Worm (Caenorhabditis elegans) whole organism, L3 larva: ENCODE results near the gene C18A3.3.

Experiments used
- ZK546.5 ChIP-seq: sonication (generic microtip); optimal IDR thresholded peaks from 2 replicates; lab custom pipeline; 2017; ENCODE audit warnings: missing biosample characterization, missing genetic modification characterization
- aly-2 ChIP-seq: fragments of 150-350 bp; optimal IDR thresholded peaks from 2 replicates; lab custom pipeline; 2014; ENCODE audit warnings: missing biosample characterization, missing genetic modification characterization
- ama-1 ChIP-seq: fragments of 150-350 bp; optimal IDR thresholded peaks from 2 replicates; lab custom pipeline; 2018
- ceh-16 ChIP-seq: sonication (generic microtip); optimal IDR thresholded peaks from 2 replicates; lab custom pipeline; 2017; ENCODE audit warnings: missing biosample characterization, missing genetic modification characterization
- ceh-28 ChIP-seq: fragments of 150-350 bp; optimal IDR thresholded peaks from 2 replicates; lab custom pipeline; 2014; ENCODE audit warnings: missing biosample characterization, missing genetic modification reagents, missing genetic modification characterization
- ceh-9 ChIP-seq: sonication (generic microtip); optimal IDR thresholded peaks from 2 replicates; lab custom pipeline; 2018; ENCODE audit warnings: missing biosample characterization, missing genetic modification characterization
- egl-5 ChIP-seq: fragments of 150-350 bp; optimal IDR thresholded peaks from 2 replicates; lab custom pipeline; 2017; ENCODE audit warnings: missing biosample characterization, missing genetic modification reagents, missing genetic modification characterization, inconsistent platforms
- elt-1 ChIP-seq: fragments of 150-350 bp; optimal IDR thresholded peaks from 2 replicates; lab custom pipeline; 2014; ENCODE audit warnings: missing biosample characterization, missing genetic modification characterization
- elt-2 ChIP-seq: sonication (generic microtip); optimal IDR thresholded peaks from 2 replicates; lab custom pipeline; 2016; ENCODE audit warnings: missing genetic modification reagents, mild to moderate bottlenecking, missing genetic modification characterization, missing compliant biosample characterization
- elt-3 ChIP-seq, 3 experiments: fragments of 150-350 bp in 1 of 3; sonication (generic microtip) in 2 of 3; optimal IDR thresholded peaks; 2 replicates in 2 of 3; 4 replicates in 1 of 3; lab custom pipeline; 2014 to 2017; ENCODE audit warnings: missing biosample characterization in 3 of 3, missing genetic modification characterization in 3 of 3
- eor-1 ChIP-seq, 2 experiments: fragments of 150-350 bp; optimal IDR thresholded peaks; 2 replicates each; lab custom pipeline; 2014 to 2018; ENCODE audit warnings: missing biosample characterization in 2 of 2, missing genetic modification characterization in 2 of 2
- fkh-10 ChIP-seq: sonication (generic microtip); optimal IDR thresholded peaks from 2 replicates; lab custom pipeline; 2017; ENCODE audit warnings: missing biosample characterization, missing genetic modification reagents, missing genetic modification characterization
- fos-1 ChIP-seq: fragments of 150-350 bp; optimal IDR thresholded peaks from 2 replicates; lab custom pipeline; 2014; ENCODE audit warnings: missing biosample characterization, missing genetic modification characterization
- hmg-11 ChIP-seq: sonication (generic microtip); optimal IDR thresholded peaks from 2 replicates; lab custom pipeline; 2016; ENCODE audit warnings: missing genetic modification characterization, missing compliant biosample characterization
- lin-15B ChIP-seq: fragments of 150-350 bp; optimal IDR thresholded peaks from 2 replicates; lab custom pipeline; 2014; ENCODE audit warnings: missing biosample characterization, missing genetic modification characterization
- lin-39 ChIP-seq: fragments of 150-350 bp; optimal IDR thresholded peaks from 2 replicates; lab custom pipeline; 2018; ENCODE audit warnings: missing biosample characterization, missing genetic modification reagents, missing genetic modification characterization
- lsy-12 ChIP-seq: sonication (generic microtip); optimal IDR thresholded peaks from 2 replicates; lab custom pipeline; 2016; ENCODE audit warnings: mild to moderate bottlenecking, missing genetic modification characterization, missing compliant biosample characterization
- mdl-1 ChIP-seq: fragments of 150-350 bp; optimal IDR thresholded peaks from 2 replicates; lab custom pipeline; 2014; ENCODE audit warnings: missing biosample characterization, missing genetic modification characterization
- mml-1 ChIP-seq: fragments of 150-350 bp; sonication (generic microtip); optimal IDR thresholded peaks from 3 replicates; lab custom pipeline; 2014; ENCODE audit warnings: missing biosample characterization, missing genetic modification characterization
- nfya-1 ChIP-seq: sonication (generic microtip); optimal IDR thresholded peaks from 2 replicates; lab custom pipeline; 2017; ENCODE audit warnings: missing genetic modification characterization, mild to moderate bottlenecking, missing compliant biosample characterization, antibody characterized with exemption, moderate library complexity; ENCODE audit not compliant: insufficient read depth
- nhr-12 ChIP-seq: fragments of 150-350 bp; optimal IDR thresholded peaks from 2 replicates; lab custom pipeline; 2014; ENCODE audit warnings: missing biosample characterization, missing genetic modification characterization
- nhr-23 ChIP-seq: fragments of 150-350 bp; optimal IDR thresholded peaks from 2 replicates; lab custom pipeline; 2014; ENCODE audit warnings: missing biosample characterization, missing genetic modification reagents, missing genetic modification characterization
- nhr-25 ChIP-seq: sonication (generic microtip); optimal IDR thresholded peaks from 2 replicates; lab custom pipeline; 2017; ENCODE audit warnings: missing biosample characterization, missing genetic modification characterization
- nhr-28 ChIP-seq: fragments of 150-350 bp; optimal IDR thresholded peaks from 2 replicates; lab custom pipeline; 2014; ENCODE audit warnings: missing biosample characterization, missing genetic modification characterization
- nhr-43 ChIP-seq: sonication (generic microtip); optimal IDR thresholded peaks from 2 replicates; lab custom pipeline; 2016; ENCODE audit warnings: mild to moderate bottlenecking, missing genetic modification characterization, missing compliant biosample characterization; ENCODE audit not compliant: poor library complexity, severe bottlenecking
- nhr-77 ChIP-seq: fragments of 150-350 bp; optimal IDR thresholded peaks from 2 replicates; lab custom pipeline; 2014; ENCODE audit warnings: missing biosample characterization, missing genetic modification characterization
- pha-4 ChIP-seq: fragments of 150-350 bp; optimal IDR thresholded peaks from 2 replicates; lab custom pipeline; 2014; ENCODE audit warnings: missing biosample characterization, missing genetic modification reagents, missing genetic modification characterization
- sea-2 ChIP-seq: fragments of 150-350 bp; sonication (generic microtip); optimal IDR thresholded peaks from 4 replicates; lab custom pipeline; 2014; ENCODE audit warnings: missing biosample characterization, missing genetic modification reagents, missing genetic modification characterization
- skn-1 ChIP-seq: fragments of 150-350 bp; optimal IDR thresholded peaks from 2 replicates; lab custom pipeline; 2014; ENCODE audit warnings: missing biosample characterization, missing genetic modification characterization
- snpc-4 ChIP-seq: fragments of 150-350 bp; optimal IDR thresholded peaks from 2 replicates; lab custom pipeline; 2014; ENCODE audit warnings: missing biosample characterization, missing genetic modification characterization
- tbx-2 ChIP-seq: sonication (generic microtip); optimal IDR thresholded peaks from 2 replicates; lab custom pipeline; 2016; ENCODE audit warnings: mild to moderate bottlenecking, missing genetic modification characterization, missing compliant biosample characterization
- zag-1 ChIP-seq: fragments of 150-350 bp; optimal IDR thresholded peaks from 2 replicates; lab custom pipeline; 2014; ENCODE audit warnings: missing biosample characterization, missing genetic modification characterization
- ztf-11 ChIP-seq: fragments of 150-350 bp; optimal IDR thresholded peaks from 2 replicates; lab custom pipeline; 2014; ENCODE audit warnings: missing biosample characterization, missing genetic modification characterization
- ztf-4 ChIP-seq: fragments of 150-350 bp; optimal IDR thresholded peaks from 2 replicates; lab custom pipeline; 2014; ENCODE audit warnings: missing biosample characterization, missing genetic modification characterization

The C18A3.3 gene

DNA sequence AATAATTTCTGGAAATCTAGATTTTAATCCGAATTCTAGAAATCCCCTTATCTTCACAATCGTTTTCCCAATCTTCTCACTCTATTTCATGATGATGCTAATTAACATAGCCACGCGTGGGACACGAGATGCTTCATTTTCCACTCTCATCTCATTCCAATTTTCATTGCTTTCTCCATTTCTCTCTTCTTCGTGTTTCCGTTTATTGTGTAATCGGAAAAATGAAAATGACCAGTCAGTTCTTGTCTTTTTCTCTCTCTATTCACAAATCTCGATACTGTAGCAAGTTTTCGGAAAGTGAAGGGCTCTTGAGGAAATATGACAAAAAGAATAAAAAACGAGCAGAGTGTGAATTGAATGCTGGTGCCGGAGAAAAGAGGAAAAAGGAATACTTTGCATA, 11.6 kb upstream of the C18A3.3 start:
- TF ChIP-seq elt-1 (tag; lab: Kevin White, UChicago) (no peak), mdl-1 (no peak), zag-1 (tag; lab: Kevin White, UChicago) (no peak), ZK546.5 (tag; lab: Kevin White, UChicago) (no peak), egl-5 (tag; lab: Kevin White, UChicago) (peak; percentile 6)

- TF ChIP-seq nhr-12 (no peak), lsy-12 (tag; lab: Kevin White, UChicago) (no peak), elt-1 (tag; lab: Kevin White, UChicago) (no peak), zag-1 (tag; lab: Kevin White, UChicago) (no peak), ztf-11 (tag; lab: Kevin White, UChicago) (no peak), nfya-1 (tag; lab: Kevin White, UChicago) (peak; percentile 41), ZK546.5 (tag; lab: Kevin White, UChicago) (no peak), egl-5 (tag; lab: Kevin White, UChicago) (peak; percentile 6), ztf-4 (tag; lab: Kevin White, UChicago) (no peak), fkh-10 (no peak), ceh-16 (tag; lab: Kevin White, UChicago) (no peak), lin-15B (tag; lab: Kevin White, UChicago) (no peak), nhr-23 (tag; lab: Kevin White, UChicago) (no peak), elt-3 (tag; optimal IDR thresholded peaks at IDR 0.05; lab: Kevin White, UChicago) (no peak), pha-4 (tag; lab: Kevin White, UChicago) (peak; percentile 25), ceh-28 (tag; lab: Kevin White, UChicago) (no peak), ceh-9 (no peak), fos-1 (tag; lab: Kevin White, UChicago) (no peak), tbx-2 (tag; lab: Kevin White, UChicago) (no peak), nhr-28 (no peak), eor-1 (tag; optimal IDR thresholded peaks at IDR 0.05; lab: Kevin White, UChicago) (no peak), sea-2 (no peak)
Observed at ce11 chrII:5707532-5707931, 8.6 kb upstream of the C18A3.3 start, which contains the start of gene osta-2. TSS of gene osta-2 (plus strand) at chrII:5707691.

- TF ChIP-seq fkh-10, result peak; percentile 95
- TF ChIP-seq ceh-9, result no peak
- TF ChIP-seq nfya-1 (tag; lab: Kevin White, UChicago), result peak; percentile 18
Observed at ce11 chrII:5708154-5708553, 8.0 kb upstream of the C18A3.3 start.

- TF ChIP-seq nhr-77, result no peak
- TF ChIP-seq snpc-4 (tag; lab: Kevin White, UChicago), result no peak
- TF ChIP-seq elt-1 (tag; lab: Kevin White, UChicago), result no peak
Observed at ce11 chrII:5710835-5711234, 5.3 kb upstream of the C18A3.3 start.

- TF ChIP-seq elt-2 (tag; lab: Kevin White, UChicago) (peak; percentile 22), ztf-4 (tag; lab: Kevin White, UChicago) (peak; percentile 44), ama-1 (lab: Kevin White, UChicago) (peak; percentile 33), nhr-77 (no peak)
Observed at ce11 chrII:5712126-5712525, 4.0 kb upstream of the C18A3.3 start.

DNA sequence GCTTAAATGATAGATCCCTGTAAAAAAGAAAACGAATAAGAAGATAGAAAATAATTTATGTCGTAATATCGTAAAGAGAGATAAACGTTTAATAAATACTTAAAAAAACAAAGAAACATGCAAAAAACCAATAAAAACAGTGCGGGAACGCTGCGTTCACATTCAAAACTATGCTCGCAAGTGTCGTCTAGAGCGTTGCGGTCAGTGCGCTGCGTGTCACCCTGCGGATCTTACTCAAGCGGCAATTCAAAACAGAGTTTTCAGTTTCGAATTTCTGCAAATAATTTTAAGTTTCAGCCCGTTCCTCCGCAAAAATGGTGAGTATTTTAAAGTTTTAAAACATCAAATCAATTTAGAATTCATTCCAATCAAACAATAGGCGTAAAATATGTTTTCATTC, 1.3 kb upstream of the C18A3.3 start, which contains the start of the genes tiar-1 and lelo-4:
TSS of gene tiar-1 (minus strand) at position 17 of the 400 bp plus-strand sequence.
TSS of gene lelo-4 (plus strand) at position 118 of the 400 bp plus-strand sequence.
- TF ChIP-seq lin-39 (tag; lab: Kevin White, UChicago) (peak; percentile 48), fos-1 (tag; lab: Kevin White, UChicago) (no peak), lin-15B (tag; lab: Kevin White, UChicago) (peak; percentile 86), tbx-2 (tag; lab: Kevin White, UChicago) (no peak), nhr-23 (tag; lab: Kevin White, UChicago) (peak; percentile 66), snpc-4 (tag; lab: Kevin White, UChicago) (peak; percentile 84), mml-1 (tag; lab: Kevin White, UChicago) (no peak), hmg-11 (tag; lab: Kevin White, UChicago) (peak; percentile 47), ZK546.5 (tag; lab: Kevin White, UChicago) (peak; percentile 61), skn-1 (tag; lab: Kevin White, UChicago) (peak; percentile 12), nhr-43 (tag; lab: Kevin White, UChicago) (peak; percentile 26), pha-4 (tag; lab: Kevin White, UChicago) (peak; percentile 78), elt-1 (tag; lab: Kevin White, UChicago) (no peak), nfya-1 (tag; lab: Kevin White, UChicago) (peak; percentile 78), ama-1 (lab: Kevin White, UChicago) (peak; percentile 61), aly-2 (no peak), nhr-25 (tag; lab: Kevin White, UChicago) (peak; percentile 76), elt-2 (tag; lab: Kevin White, UChicago) (peak; percentile 76)
